Fruit fly (Drosophila melanogaster) Kc167 (cell line): ENCODE measurements around the gene sinah.

ENCODE experiments used
- Myc ChIP-seq: fragments of >200 bp; optimal IDR thresholded peaks from 2 replicates; lab custom pipeline; 2017; ENCODE audit warnings: missing external identifiers
- Sin3A ChIP-seq: fragments of >200 bp; optimal IDR thresholded peaks from 2 replicates; lab custom pipeline; 2018; ENCODE audit warnings: missing external identifiers
- h ChIP-seq: fragments of >200 bp; optimal IDR thresholded peaks from 3 replicates; lab custom pipeline; 2018; ENCODE audit warnings: missing external identifiers
- insv ChIP-seq: fragments of >200 bp; optimal IDR thresholded peaks from 3 replicates; lab custom pipeline; 2018; ENCODE audit warnings: missing external identifiers
- psq ChIP-seq: fragments of >200 bp; optimal IDR thresholded peaks from 2 replicates; lab custom pipeline; 2017; ENCODE audit warnings: missing external identifiers
- ttk ChIP-seq: sonication (Bioruptor generic); optimal IDR thresholded peaks from 2 replicates; lab custom pipeline; 2017; ENCODE audit warnings: missing external identifiers

The sinah gene

dm6 chr3L:16842952-16843351, 15.9 kb upstream of the sinah start:
- no peak for TF ChIP-seq h (lab: Kevin White, UChicago)
- TF ChIP-seq insv (lab: Kevin White, UChicago), result no peak
- no peak for TF ChIP-seq Myc
- TF ChIP-seq psq (lab: Kevin White, UChicago), result no peak
- TF ChIP-seq ttk (lab: Kevin White, UChicago), result no peak
- no peak for TF ChIP-seq Sin3A (lab: Kevin White, UChicago)

DNA sequence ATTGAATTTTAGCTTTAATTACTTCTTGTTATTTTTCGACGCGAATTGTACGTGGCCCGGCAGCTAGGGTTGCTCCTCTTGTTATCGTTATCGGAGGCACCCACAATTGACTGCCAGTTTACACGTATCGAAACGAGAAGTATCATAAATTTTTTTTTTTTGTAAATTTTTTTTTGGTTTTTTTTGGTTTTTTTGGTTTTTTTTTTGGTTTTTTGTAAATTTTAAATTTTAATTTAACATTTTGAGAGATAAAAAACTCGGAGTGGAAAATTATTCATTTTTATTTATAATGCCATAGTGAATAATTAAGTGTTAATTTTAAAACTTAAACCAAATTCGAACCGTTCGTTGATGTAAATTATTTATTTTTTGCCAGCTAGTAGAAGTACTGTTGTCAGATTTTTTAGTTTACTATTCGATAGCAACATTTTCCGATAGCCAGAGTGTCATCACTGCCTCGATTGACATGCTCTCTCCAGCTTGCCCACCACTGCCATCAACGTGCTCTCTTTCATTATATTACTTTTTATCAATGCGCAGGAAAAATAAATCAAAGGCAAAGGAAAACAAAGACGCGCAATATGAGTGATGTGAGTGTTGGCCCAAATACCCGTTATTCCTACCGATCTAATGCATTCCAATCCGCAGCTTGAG, 13.8 kb upstream of the sinah start, which contains the start of the genes kud and Zcchc7:
Gene kud, minus strand, starts transcription at position 72 of the 654 bp plus-strand sequence.
Gene Zcchc7, plus strand, starts transcription at position 467 of the 654 bp plus-strand sequence.
- TF ChIP-seq Sin3A (lab: Kevin White, UChicago) (no peak), insv (lab: Kevin White, UChicago) (no peak), Myc (no peak)

DNA sequence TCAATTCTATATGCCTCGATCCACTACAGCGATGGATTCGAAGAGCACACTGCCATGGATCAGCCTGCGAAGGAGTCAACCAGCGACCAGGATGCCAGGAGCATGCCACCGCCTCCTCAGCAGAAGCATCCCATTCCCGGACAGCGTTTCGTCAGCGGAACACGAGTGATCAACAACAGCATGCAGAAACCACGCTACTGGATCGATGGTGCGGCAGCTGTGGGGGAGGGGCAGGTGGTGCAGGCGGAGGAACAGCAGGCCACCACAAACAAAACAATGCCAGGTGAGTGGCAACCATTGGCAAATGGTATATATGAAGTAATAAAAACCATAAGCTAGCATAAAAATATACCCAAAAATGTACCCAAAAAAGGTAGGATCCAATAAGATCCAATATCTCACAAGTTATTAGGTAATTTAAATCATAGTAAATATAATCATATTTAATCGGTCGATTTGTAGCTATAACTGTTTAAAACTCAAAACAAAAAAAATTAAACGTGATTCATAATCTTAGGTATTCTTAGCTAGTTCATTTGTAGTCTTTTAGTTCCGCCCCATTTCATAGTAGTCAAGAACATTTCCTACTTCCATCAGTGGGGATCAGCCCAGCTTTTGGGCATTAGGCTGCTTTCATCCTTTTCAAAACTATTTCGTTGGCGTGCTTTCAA, 13.1 kb upstream of the sinah start, which contains the start of gene CG32161:
Gene CG32161, plus strand, starts transcription at position 621 of the 671 bp plus-strand sequence.
- TF ChIP-seq h (lab: Kevin White, UChicago) (no peak), ttk (lab: Kevin White, UChicago) (no peak), insv (lab: Kevin White, UChicago) (no peak), Myc (no peak), psq (lab: Kevin White, UChicago) (no peak)

DNA sequence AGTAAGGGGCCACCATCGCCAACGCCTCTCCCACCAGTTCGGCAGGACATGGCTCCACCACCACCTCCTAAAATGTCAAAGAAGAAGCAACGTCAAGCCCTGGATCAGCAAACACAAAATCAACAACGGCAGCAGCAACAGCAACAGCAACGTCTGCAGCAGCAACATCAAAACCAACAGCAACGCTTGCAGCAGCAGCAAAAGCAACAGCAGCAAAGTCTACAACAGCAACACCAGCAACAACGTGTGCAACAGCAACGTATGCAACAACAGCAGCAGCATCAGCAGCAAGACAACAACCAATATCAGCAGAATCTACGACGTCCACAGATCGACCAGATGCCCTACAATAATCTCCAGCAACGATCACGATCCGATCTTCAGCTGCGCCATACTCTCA, 7.3 kb upstream of the sinah start:
- TF ChIP-seq Sin3A (lab: Kevin White, UChicago), result no peak
- no peak for TF ChIP-seq Myc
- no peak for TF ChIP-seq ttk (lab: Kevin White, UChicago)
- TF ChIP-seq psq (lab: Kevin White, UChicago), result no peak
- no peak for TF ChIP-seq h (lab: Kevin White, UChicago)
- TF ChIP-seq insv (lab: Kevin White, UChicago), result no peak

DNA sequence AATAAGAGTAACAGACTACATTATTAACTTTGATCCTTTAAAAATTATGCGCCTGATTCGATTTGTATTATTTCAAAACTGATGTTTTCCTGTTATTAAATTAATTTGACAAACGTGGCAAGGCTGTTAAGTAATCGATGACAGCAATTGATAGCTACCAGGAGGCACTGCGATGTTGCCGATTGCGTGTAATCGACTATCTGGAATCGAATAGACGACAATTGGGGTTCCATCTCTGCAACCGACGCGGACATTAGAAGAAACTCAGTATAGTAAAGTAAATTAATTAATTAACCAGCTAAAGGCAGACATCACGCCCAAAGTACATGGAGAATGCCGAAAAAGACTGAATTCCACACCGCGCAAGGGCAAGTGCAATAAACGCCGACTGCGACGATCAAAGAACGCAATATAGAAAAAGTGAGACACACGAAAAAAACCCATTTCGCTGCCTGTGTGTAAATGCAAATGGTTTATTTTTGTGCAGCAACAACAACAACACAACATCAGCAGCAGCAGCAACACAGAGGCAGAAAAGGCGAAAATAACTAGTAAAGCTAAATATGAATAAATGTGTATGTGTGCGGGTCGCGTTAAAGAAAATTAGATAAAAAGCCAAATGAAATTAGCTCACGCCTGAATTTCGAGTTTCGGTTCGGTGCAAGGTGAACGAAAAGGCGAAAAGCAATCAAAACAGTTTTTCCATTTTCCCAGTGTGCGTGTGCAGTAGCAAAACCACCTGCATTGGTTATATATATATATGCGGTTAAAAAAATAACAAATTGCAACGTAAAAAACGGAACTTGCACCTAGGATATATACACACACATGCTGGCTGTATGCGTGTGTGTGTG, 5.1 kb upstream of the sinah start, which contains the start of gene sina:
Gene sina, plus strand, starts transcription at position 219 of the 854 bp plus-strand sequence.
- no peak for TF ChIP-seq h (lab: Kevin White, UChicago)
- no peak for TF ChIP-seq Myc
- TF ChIP-seq Sin3A (lab: Kevin White, UChicago), result no peak
- TF ChIP-seq insv (lab: Kevin White, UChicago), result no peak
- TF ChIP-seq psq (lab: Kevin White, UChicago), result no peak
- no peak for TF ChIP-seq ttk (lab: Kevin White, UChicago)

DNA sequence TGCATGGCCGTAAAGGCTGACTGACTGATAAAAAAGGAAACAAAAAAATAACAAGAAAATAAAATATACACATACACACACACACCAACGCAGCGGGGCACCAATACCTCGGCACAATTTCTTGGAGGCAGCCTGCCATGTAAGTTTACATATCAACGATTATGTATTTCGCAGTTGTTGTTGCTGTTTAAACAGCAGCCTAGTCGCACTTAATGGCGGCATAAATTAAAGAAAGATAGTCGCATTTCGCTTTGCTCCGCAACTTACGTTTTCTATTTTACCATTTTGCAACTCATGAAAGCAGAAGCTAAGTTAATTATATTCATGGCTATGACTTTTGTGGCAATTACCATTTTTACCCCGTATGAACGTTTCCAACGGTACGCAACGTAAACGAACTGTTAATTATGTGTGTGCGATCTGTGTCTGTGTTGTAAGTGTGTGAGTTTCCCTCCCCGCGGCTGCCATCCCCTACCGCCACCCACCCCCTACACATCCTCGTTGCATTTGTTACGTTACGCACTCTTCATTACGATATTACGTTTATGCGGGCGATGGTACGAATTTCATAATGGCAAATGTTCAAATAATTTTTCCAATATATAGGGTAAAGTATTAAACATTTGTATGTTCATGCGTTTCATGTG, 4.4 kb upstream of the sinah start:
- TF ChIP-seq psq (lab: Kevin White, UChicago) (no peak), Sin3A (lab: Kevin White, UChicago) (no peak), insv (lab: Kevin White, UChicago) (no peak), ttk (lab: Kevin White, UChicago) (no peak), h (lab: Kevin White, UChicago) (no peak), Myc (no peak)

DNA sequence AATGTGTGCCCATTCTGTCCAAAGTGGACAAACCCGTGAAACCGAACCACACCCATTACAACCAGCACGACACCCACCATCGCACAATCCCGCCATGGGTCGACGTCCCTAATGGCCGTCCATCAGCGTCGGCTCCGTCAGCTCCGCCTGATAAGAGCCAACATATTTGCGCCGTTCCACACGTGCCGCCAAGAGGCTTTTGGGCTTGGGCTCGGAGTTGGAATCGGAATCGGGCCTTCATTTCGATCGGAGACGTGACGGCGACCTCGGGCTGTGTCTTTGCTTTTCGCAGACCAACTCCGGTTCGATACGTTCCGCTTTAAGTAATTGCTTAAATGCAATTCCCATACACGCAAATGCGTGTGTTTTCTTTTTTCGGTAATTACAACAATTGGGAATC, 3.6 kb upstream of the sinah start:
- TF ChIP-seq Myc (no peak), ttk (lab: Kevin White, UChicago) (no peak), psq (lab: Kevin White, UChicago) (no peak), insv (lab: Kevin White, UChicago) (no peak), Sin3A (lab: Kevin White, UChicago) (no peak), h (lab: Kevin White, UChicago) (no peak)

DNA sequence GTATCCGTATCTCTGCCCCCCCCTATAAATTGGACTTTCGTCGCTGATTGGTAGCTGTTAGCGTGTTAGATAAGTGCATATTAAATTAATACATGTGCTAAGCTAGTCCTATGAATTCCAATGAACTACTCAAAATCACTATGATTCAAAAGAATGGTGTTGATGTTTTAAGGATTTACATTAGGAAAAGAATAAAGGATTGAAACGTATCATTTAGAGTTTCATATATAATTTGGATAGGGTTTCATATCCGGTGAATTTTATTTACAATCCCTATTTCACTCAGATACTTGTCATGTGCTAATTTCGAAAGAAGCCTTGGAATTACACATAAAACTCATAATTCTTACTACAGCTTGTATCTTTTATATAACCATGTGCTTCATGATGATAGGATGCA, 1.4 kb downstream of the sinah start, which contains the start of gene CG13029:
Gene CG13029, plus strand, starts transcription at position 301 of the 400 bp plus-strand sequence.
- no peak for TF ChIP-seq ttk (lab: Kevin White, UChicago)

DNA sequence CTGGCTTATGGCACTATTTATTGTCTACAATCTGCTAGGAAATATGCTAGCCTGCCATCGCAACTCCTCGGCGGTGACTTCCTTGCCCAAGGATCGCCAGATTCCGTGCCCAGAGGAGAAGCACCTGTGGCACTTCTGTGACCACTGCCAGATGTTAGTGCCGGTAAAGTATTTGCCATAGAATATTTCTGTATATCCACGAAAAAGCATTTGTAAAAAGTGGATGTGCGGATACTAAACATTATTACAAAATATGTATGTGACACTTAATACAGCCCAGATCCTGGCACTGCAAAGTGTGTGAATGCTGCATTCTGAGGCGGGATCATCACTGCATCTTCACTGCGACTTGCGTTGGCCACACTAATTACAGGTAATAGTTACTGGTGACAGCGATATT, 2.0 kb downstream of the sinah start:
- no peak for TF ChIP-seq insv (lab: Kevin White, UChicago)
- TF ChIP-seq Sin3A (lab: Kevin White, UChicago), result no peak
- no peak for TF ChIP-seq h (lab: Kevin White, UChicago)
- no peak for TF ChIP-seq ttk (lab: Kevin White, UChicago)
- TF ChIP-seq Myc, result no peak
- TF ChIP-seq psq (lab: Kevin White, UChicago), result no peak

dm6 chr3L:16862284-16862683, 3.4 kb downstream of the sinah start, which contains the start of gene Rh4:
TSS of gene Rh4 (minus strand) at chr3L:16862517.
- TF ChIP-seq psq (lab: Kevin White, UChicago) (no peak), ttk (lab: Kevin White, UChicago) (no peak), Sin3A (lab: Kevin White, UChicago) (no peak), Myc (no peak), insv (lab: Kevin White, UChicago) (no peak)

DNA sequence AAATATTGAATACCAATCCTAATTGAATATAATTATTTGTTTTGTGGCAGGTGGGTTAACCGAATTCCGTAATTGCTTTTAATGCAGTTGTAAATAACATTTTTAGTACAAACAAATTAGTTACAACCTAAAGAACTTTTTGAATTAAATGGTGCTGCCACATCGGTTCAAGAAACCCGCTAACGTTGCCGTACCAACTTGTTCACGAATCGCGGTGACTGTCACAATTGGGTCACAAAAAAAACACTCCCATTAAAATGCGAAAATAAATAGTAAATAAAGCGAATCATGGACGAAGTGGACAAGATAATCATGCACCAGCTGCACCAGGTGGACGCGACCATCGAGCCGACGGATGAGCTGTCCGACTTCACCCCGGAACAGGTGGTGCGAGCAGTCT, 4.1 kb downstream of the sinah start, which contains the start of gene CG9951:
Gene CG9951, plus strand, starts transcription at position 207 of the 400 bp plus-strand sequence.
- TF ChIP-seq h (lab: Kevin White, UChicago), result no peak
